Fruit fly (Drosophila melanogaster) whole organism, adult: ENCODE data around the gene CG10949.
"Not testable (repeated sequence)": the region's sequence is repeated elsewhere in the genome, so short reads cannot be mapped to it uniquely, and the experiment has no call there.

Experiments used
- CG11617 ChIP-seq: fragments of 200-800 bp; sonication (Bioruptor generic); optimal IDR thresholded peaks from 2 replicates; lab custom pipeline; 2017; ENCODE audit warnings: mild to moderate bottlenecking, missing biosample characterization, missing genetic modification reagents, missing genetic modification characterization
- CG12768 ChIP-seq: fragments of 200-800 bp; sonication (Bioruptor generic); optimal IDR thresholded peaks from 2 replicates; lab custom pipeline; 2017; ENCODE audit warnings: missing biosample characterization, missing genetic modification characterization, mild to moderate bottlenecking, moderate library complexity, missing genetic modification reagents
- CG14711 ChIP-seq: fragments of 200-800 bp; sonication (Bioruptor generic); optimal IDR thresholded peaks from 2 replicates; lab custom pipeline; 2018; ENCODE audit warnings: missing biosample characterization, mild to moderate bottlenecking, missing genetic modification characterization, moderate library complexity
- CG1620 ChIP-seq: fragments of 200-800 bp; sonication (Bioruptor generic); optimal IDR thresholded peaks from 2 replicates; lab custom pipeline; 2016; ENCODE audit warnings: missing biosample characterization, missing genetic modification characterization
- CG33017 ChIP-seq: fragments of 200-800 bp; sonication (Bioruptor generic); optimal IDR thresholded peaks from 2 replicates; lab custom pipeline; 2018; ENCODE audit warnings: missing biosample characterization, mild to moderate bottlenecking, missing genetic modification characterization, moderate library complexity
- CG5204 ChIP-seq: fragments of 200-800 bp; sonication (Bioruptor generic); optimal IDR thresholded peaks from 2 replicates; lab custom pipeline; 2016; ENCODE audit warnings: missing biosample characterization, missing genetic modification characterization
- CG7045 ChIP-seq: fragments of 200-800 bp; sonication (Bioruptor generic); optimal IDR thresholded peaks from 2 replicates; lab custom pipeline; 2017; ENCODE audit warnings: missing biosample characterization, mild to moderate bottlenecking, missing genetic modification characterization
- CG7101 ChIP-seq: fragments of 200-800 bp; sonication (Bioruptor generic); optimal IDR thresholded peaks from 2 replicates; lab custom pipeline; 2018; ENCODE audit warnings: missing biosample characterization, mild to moderate bottlenecking, missing genetic modification characterization, moderate library complexity
- Clk ChIP-seq: fragments of 200-800 bp; sonication (Bioruptor generic); optimal IDR thresholded peaks from 2 replicates; lab custom pipeline; 2017; ENCODE audit warnings: missing biosample characterization, missing genetic modification characterization
- Crg-1 ChIP-seq: fragments of 200-800 bp; sonication (Bioruptor generic); optimal IDR thresholded peaks from 2 replicates; lab custom pipeline; 2016; ENCODE audit warnings: missing biosample characterization, missing genetic modification characterization
- Hr96 ChIP-seq: fragments of 200-800 bp; sonication (Bioruptor generic); optimal IDR thresholded peaks from 2 replicates; lab custom pipeline; 2016; ENCODE audit warnings: missing biosample characterization, missing genetic modification characterization
- Mnt ChIP-seq: fragments of 200-800 bp; sonication (Bioruptor generic); optimal IDR thresholded peaks from 2 replicates; lab custom pipeline; 2016; ENCODE audit warnings: missing biosample characterization, mild to moderate bottlenecking, missing genetic modification characterization
- bab1 ChIP-seq: fragments of 200-800 bp; sonication (Bioruptor generic); optimal IDR thresholded peaks from 3 replicates; lab custom pipeline; 2019; ENCODE audit warnings: missing biosample characterization, mild to moderate bottlenecking, missing genetic modification characterization, moderate library complexity
- cic ChIP-seq: fragments of 200-800 bp; sonication (Bioruptor generic); optimal IDR thresholded peaks from 2 replicates; lab custom pipeline; 2017; ENCODE audit warnings: missing biosample characterization, mild to moderate bottlenecking, missing genetic modification characterization, moderate library complexity
- cnc ChIP-seq, 2 experiments: fragments of >200 bp; optimal IDR thresholded peaks; 2 replicates each; lab custom pipeline; 2017
- kay ChIP-seq: fragments of 200-800 bp; sonication (Bioruptor generic); peaks from one replicate; lab custom pipeline; 2016; ENCODE audit warnings: missing biosample characterization, missing genetic modification characterization, borderline replicate concordance
- ovo ChIP-seq: fragments of 200-800 bp; sonication (Bioruptor generic); optimal IDR thresholded peaks from 2 replicates; lab custom pipeline; 2016; ENCODE audit warnings: missing biosample characterization, missing genetic modification characterization
- pad ChIP-seq: fragments of 200-800 bp; sonication (Bioruptor generic); optimal IDR thresholded peaks from 3 replicates; lab custom pipeline; 2017; ENCODE audit warnings: missing biosample characterization, missing genetic modification characterization, mild to moderate bottlenecking, moderate library complexity, missing genetic modification reagents
- tj ChIP-seq: fragments of 200-800 bp; sonication (Bioruptor generic); optimal IDR thresholded peaks from 3 replicates; lab custom pipeline; 2017; ENCODE audit warnings: missing biosample characterization, mild to moderate bottlenecking, missing genetic modification characterization, moderate library complexity
- toe ChIP-seq: fragments of 200-800 bp; sonication (Bioruptor generic); optimal IDR thresholded peaks from 2 replicates; lab custom pipeline; 2016; ENCODE audit warnings: missing biosample characterization, missing genetic modification characterization

The CG10949 gene

DNA sequence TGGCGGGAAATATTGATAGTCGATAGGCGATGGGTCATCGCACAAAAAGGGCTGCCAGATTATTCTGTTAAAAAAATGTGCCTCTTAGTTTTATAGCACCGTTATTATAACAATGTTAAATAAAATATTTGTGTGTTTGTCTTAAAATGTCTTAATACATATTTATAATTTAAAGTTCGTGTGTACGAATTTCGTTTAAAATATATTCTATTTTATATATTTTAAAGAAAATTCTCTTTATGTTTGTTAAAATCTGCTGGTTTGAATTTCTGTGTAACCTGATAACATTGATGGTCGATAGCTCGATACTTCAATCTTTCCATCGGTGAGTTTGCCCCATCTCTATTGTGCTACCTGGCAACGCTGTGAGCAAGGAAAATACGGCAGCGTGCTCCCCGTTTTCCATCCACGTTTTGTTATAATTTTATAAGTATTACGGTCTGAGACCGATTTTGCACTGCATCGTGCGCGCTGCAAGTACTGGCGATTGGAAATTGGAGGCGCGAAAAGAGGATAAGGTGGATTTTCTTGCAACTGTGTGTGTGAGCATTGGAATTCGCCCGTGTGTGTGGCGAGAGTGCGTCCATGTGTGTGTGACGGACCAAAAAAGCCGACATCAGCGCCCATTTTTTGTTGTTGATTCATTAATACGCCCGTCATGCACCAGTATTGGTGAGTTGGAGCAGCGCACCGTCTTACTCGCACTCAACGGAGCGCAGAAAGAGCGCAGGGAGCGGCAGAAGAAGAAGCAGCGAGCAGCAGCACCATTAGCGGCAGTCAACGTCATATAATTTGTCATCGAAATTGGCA, at the start of gene CG10949, which contains the start of gene Arpc2:
Gene CG10949 (minus strand): TSS at position 165 of the 810 bp plus-strand sequence.
Gene Arpc2 (plus strand): TSS at position 304 of the 810 bp plus-strand sequence.
- TF ChIP-seq cnc (optimal IDR thresholded peaks at IDR 0.05; lab: Kevin White, UChicago) (no peak), pad (no peak), kay (GFP tag; lab: Kevin White, UChicago) (peak; percentile 97), CG5204 (GFP tag; lab: Kevin White, UChicago) (peak; percentile 56), CG33017 (tag; lab: Kevin White, UChicago) (peak; percentile 75), CG11617 (peak; percentile 67), CG14711 (peak; percentile 72), Hr96 (no peak), cic (peak; percentile 45), toe (GFP tag; lab: Kevin White, UChicago) (peak; percentile 67), CG7045 (no peak), CG7101 (peak; percentile 74), ovo (GFP tag; lab: Kevin White, UChicago) (peak; percentile 47), Crg-1 (GFP tag; lab: Kevin White, UChicago) (peak; percentile 59), bab1 (GFP tag; lab: Kevin White, UChicago) (no peak), CG1620 (peak; percentile 54), CG12768 (GFP tag; lab: Kevin White, UChicago) (peak; percentile 31), Mnt (peak; percentile 92), tj (GFP tag; lab: Kevin White, UChicago) (peak; percentile 92), Clk (GFP tag; lab: Kevin White, UChicago) (peak; percentile 30)

- TF ChIP-seq Crg-1 (GFP tag; lab: Kevin White, UChicago) (no peak), tj (GFP tag; lab: Kevin White, UChicago) (no peak), CG33017 (tag; lab: Kevin White, UChicago) (no peak), CG14711 (no peak), CG5204 (GFP tag; lab: Kevin White, UChicago) (no peak), CG11617 (no peak), CG12768 (GFP tag; lab: Kevin White, UChicago) (no peak), cnc (optimal IDR thresholded peaks at IDR 0.05; lab: Kevin White, UChicago) (no peak), ovo (GFP tag; lab: Kevin White, UChicago) (no peak), Clk (GFP tag; lab: Kevin White, UChicago) (no peak)
Measured at dm6 chr2L:20464385-20464784, 47.7 kb upstream of the CG10949 start.

DNA sequence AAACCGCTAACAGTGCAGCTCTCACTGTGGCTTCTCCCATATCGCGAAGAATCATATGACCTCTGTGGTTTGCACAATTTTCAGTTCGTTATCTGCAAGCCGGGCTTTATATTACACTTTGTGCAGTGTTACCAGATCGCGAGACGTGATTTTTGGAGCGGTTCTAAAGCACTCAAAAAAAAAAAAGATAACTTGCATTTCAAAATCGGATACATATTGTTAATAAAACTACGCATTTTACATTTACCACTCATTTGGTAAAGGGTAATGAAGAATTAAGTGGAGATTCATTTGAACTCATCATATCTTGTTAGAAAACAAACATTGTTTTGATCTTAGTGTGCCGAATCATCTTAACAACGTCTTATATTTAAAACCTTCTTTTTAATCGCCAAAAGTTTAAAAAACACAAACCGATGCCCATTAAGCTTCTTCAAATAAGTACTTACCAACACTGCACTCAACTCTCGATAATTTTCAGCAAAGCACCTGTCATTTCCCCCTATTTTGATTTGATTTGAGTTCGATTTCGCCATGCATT, 46.7 kb upstream of the CG10949 start, which contains the start of gene CG2493:
Gene CG2493 (minus strand): TSS at position 129 of the 541 bp plus-strand sequence.
- TF ChIP-seq CG11617 (no peak), CG14711 (peak; percentile 52), CG7045 (no peak), tj (GFP tag; lab: Kevin White, UChicago) (peak; percentile 57), CG12768 (GFP tag; lab: Kevin White, UChicago) (peak; percentile 20), Hr96 (peak; percentile 15), toe (GFP tag; lab: Kevin White, UChicago) (peak; percentile 21), pad (peak; percentile 29), bab1 (GFP tag; lab: Kevin White, UChicago) (no peak)

- not testable (repeated sequence) for TF ChIP-seq toe (GFP tag; lab: Kevin White, UChicago); CG1620; CG12768 (GFP tag; lab: Kevin White, UChicago)
Measured at dm6 chr2L:20458975-20459374, 42.3 kb upstream of the CG10949 start, which contains the start of the genes CG18858 and Cdc23. TSS of gene CG18858 (minus strand) at chr2L:20459075. TSS of gene Cdc23 (plus strand) at chr2L:20459342.

DNA sequence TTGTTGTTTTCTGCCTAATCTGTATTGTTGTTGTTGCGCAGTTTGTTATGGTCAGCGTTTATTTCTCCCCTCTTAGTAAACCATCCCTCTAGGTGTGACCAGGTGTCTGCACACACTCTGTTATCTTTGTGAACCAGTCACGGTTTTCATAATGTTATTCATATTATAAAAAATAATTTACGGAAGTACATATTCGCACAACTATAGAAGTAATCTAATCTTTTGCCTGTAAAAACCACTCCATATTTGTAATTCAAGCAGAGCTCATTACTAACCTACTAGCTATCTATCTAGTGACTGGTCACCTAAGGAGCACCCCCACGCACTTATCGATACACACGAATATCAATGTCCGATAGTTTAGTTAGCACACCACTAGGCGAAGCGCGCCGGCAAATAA, 33.1 kb upstream of the CG10949 start, which contains the start of the genes CG31683 and CG31687:
Gene CG31683 (minus strand): TSS at position 101 of the 400 bp plus-strand sequence.
Gene CG31687 (plus strand): TSS at position 362 of the 400 bp plus-strand sequence.
- TF ChIP-seq toe (GFP tag; lab: Kevin White, UChicago); cic; tj (GFP tag; lab: Kevin White, UChicago): not testable (repeated sequence)

DNA sequence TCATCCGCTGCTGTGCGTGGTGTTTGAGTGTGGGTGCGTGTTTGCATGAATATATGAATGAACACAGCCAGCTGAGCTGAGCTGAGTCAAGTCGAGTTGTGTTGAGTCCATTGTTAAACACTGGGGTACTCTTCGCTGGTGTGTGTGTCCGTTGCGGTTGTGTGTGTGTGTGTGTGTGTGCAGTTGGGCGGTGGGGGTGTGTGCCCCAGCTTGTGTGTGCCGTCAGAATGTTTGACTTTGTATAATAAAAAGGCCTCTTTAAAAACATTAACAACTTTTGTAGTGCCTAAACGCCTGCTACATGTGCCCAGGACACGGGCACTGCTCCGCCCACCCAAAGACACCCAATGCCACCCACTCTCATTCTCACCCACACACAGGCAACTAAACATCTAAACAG, 21.8 kb upstream of the CG10949 start:
- TF ChIP-seq Clk (GFP tag; lab: Kevin White, UChicago) (no peak), toe (GFP tag; lab: Kevin White, UChicago) (no peak), CG7101 (no peak), Crg-1 (GFP tag; lab: Kevin White, UChicago) (no peak), CG11617 (no peak), Mnt (no peak), CG33017 (tag; lab: Kevin White, UChicago) (no peak), CG12768 (GFP tag; lab: Kevin White, UChicago) (no peak), CG5204 (GFP tag; lab: Kevin White, UChicago) (no peak), cnc (optimal IDR thresholded peaks at IDR 0.05; lab: Kevin White, UChicago) (no peak)
